Worm (Caenorhabditis elegans): ENCODE measurements around the gene tax-4.

ce11 chrIII:9145765-9146164 lies 35.6 kb upstream of the tax-4 start, which contains the start of gene ZK512.8:
- TF ChIP-seq hlh-13 (GFP tag; optimal IDR thresholded peaks at IDR 0.05): no peak
- no peak for TF ChIP-seq pqm-1 (tag; optimal IDR thresholded peaks at IDR 0.05)
- no peak for TF ChIP-seq ceh-9 (tag; optimal IDR thresholded peaks at IDR 0.05)
- no peak for TF ChIP-seq nhr-11 (tag; optimal IDR thresholded peaks at IDR 0.05)
- no peak for TF ChIP-seq ref-2 (tag; optimal IDR thresholded peaks at IDR 0.05)
- TF ChIP-seq fkh-6 (tag; optimal IDR thresholded peaks at IDR 0.05): no peak
- TF ChIP-seq hlh-8 (tag; optimal IDR thresholded peaks at IDR 0.05): no peak
- TF ChIP-seq sdc-2 (tag; optimal IDR thresholded peaks at IDR 0.05): no peak
- TF ChIP-seq ama-1 (optimal IDR thresholded peaks at IDR 0.05): no peak

Measured in whole organism, late embryonic.